Worm (Caenorhabditis elegans) whole organism, late embryonic: ENCODE results near the gene fbxb-18.

Source experiments
- C08G9.2 ChIP-seq: sonication (generic microtip); optimal IDR thresholded peaks from 2 replicates; lab custom pipeline; 2016; ENCODE audit warnings: mild to moderate bottlenecking, missing genetic modification characterization, moderate library complexity, missing compliant biosample characterization
- C38D4.7 ChIP-seq: fragments of 200-800 bp; sonication (Bioruptor generic); optimal IDR thresholded peaks from 2 replicates; lab custom pipeline; 2018; ENCODE audit warnings: mild to moderate bottlenecking, missing genetic modification characterization, moderate library complexity, missing compliant biosample characterization
- F13H6.1 ChIP-seq: sonication (generic microtip); optimal IDR thresholded peaks from 2 replicates; lab custom pipeline; 2016; ENCODE audit warnings: missing genetic modification characterization, missing compliant biosample characterization
- K02D7.2 ChIP-seq: sonication (generic microtip); optimal IDR thresholded peaks from 2 replicates; lab custom pipeline; 2017; ENCODE audit warnings: mild to moderate bottlenecking, missing genetic modification characterization, missing compliant biosample characterization
- K09A11.1 ChIP-seq: sonication (generic microtip); optimal IDR thresholded peaks from 2 replicates; lab custom pipeline; 2017; ENCODE audit warnings: antibody characterized with exemption, mild to moderate bottlenecking, missing genetic modification characterization, missing compliant biosample characterization; ENCODE audit not compliant: insufficient read depth
- ceh-14 ChIP-seq: sonication (generic microtip); optimal IDR thresholded peaks from 2 replicates; lab custom pipeline; 2016; ENCODE audit warnings: missing genotype, missing genetic modification characterization, missing compliant biosample characterization
- ceh-18 ChIP-seq: sonication (generic microtip); optimal IDR thresholded peaks from 2 replicates; lab custom pipeline; 2016; ENCODE audit warnings: missing genetic modification characterization, missing compliant biosample characterization
- ceh-2 ChIP-seq: sonication (generic microtip); optimal IDR thresholded peaks from 2 replicates; lab custom pipeline; 2016; ENCODE audit warnings: missing genotype, missing genetic modification characterization, missing compliant biosample characterization
- ceh-24 ChIP-seq: sonication (generic microtip); optimal IDR thresholded peaks from 2 replicates; lab custom pipeline; 2016; ENCODE audit warnings: mild to moderate bottlenecking, missing genetic modification characterization, missing compliant biosample characterization
- ceh-30 ChIP-seq: fragments of 150-350 bp; optimal IDR thresholded peaks from 2 replicates; lab custom pipeline; 2014; ENCODE audit warnings: missing biosample characterization, missing genetic modification characterization
- ceh-48 ChIP-seq: sonication (generic microtip); optimal IDR thresholded peaks from 2 replicates; lab custom pipeline; 2016; ENCODE audit warnings: missing genetic modification characterization, inconsistent platforms, missing compliant biosample characterization
- ceh-6 ChIP-seq: fragments of 200-800 bp; sonication (Bioruptor generic); optimal IDR thresholded peaks from 2 replicates; lab custom pipeline; 2018; ENCODE audit warnings: mild to moderate bottlenecking, missing genetic modification characterization, missing compliant biosample characterization
- ceh-9 ChIP-seq: sonication (generic microtip); optimal IDR thresholded peaks from 2 replicates; lab custom pipeline; 2016; ENCODE audit warnings: mild to moderate bottlenecking, missing genetic modification characterization, inconsistent platforms, missing compliant biosample characterization
- che-1 ChIP-seq: sonication (generic microtip); optimal IDR thresholded peaks from 2 replicates; lab custom pipeline; 2016; ENCODE audit warnings: mild to moderate bottlenecking, missing genetic modification characterization, missing compliant biosample characterization
- dmd-4 ChIP-seq: sonication (generic microtip); optimal IDR thresholded peaks from 2 replicates; lab custom pipeline; 2016; ENCODE audit warnings: borderline replicate concordance, missing genetic modification characterization, missing compliant biosample characterization
- elt-2 ChIP-seq: sonication (generic microtip); optimal IDR thresholded peaks from 2 replicates; lab custom pipeline; 2016; ENCODE audit warnings: missing genetic modification reagents, missing genetic modification characterization, missing compliant biosample characterization
- elt-4 ChIP-seq: sonication (generic microtip); optimal IDR thresholded peaks from 2 replicates; lab custom pipeline; 2016; ENCODE audit warnings: missing genetic modification characterization, missing compliant biosample characterization
- fax-1 ChIP-seq: sonication (generic microtip); optimal IDR thresholded peaks from 2 replicates; lab custom pipeline; 2016; ENCODE audit warnings: missing genotype, missing genetic modification characterization, missing compliant biosample characterization
- madf-2 ChIP-seq: sonication (generic microtip); optimal IDR thresholded peaks from 2 replicates; lab custom pipeline; 2017; ENCODE audit warnings: missing genetic modification characterization, missing compliant biosample characterization
- nfya-1 ChIP-seq: sonication (generic microtip); optimal IDR thresholded peaks from 2 replicates; lab custom pipeline; 2017; ENCODE audit warnings: missing genetic modification characterization, mild to moderate bottlenecking, missing compliant biosample characterization, antibody characterized with exemption, moderate library complexity
- npax-4 ChIP-seq: sonication (generic microtip); optimal IDR thresholded peaks from 2 replicates; lab custom pipeline; 2016; ENCODE audit warnings: missing genetic modification characterization, missing compliant biosample characterization
- odd-2 ChIP-seq: sonication (generic microtip); optimal IDR thresholded peaks from 2 replicates; lab custom pipeline; 2017; ENCODE audit warnings: antibody characterized with exemption, mild to moderate bottlenecking, missing genetic modification characterization, missing compliant biosample characterization
- pag-3 ChIP-seq: sonication (generic microtip); optimal IDR thresholded peaks from 2 replicates; lab custom pipeline; 2016; ENCODE audit warnings: missing compliant biosample characterization, missing genetic modification characterization, borderline replicate concordance
- pat-9 ChIP-seq: fragments of 200-800 bp; sonication (Bioruptor generic); optimal IDR thresholded peaks from 2 replicates; lab custom pipeline; 2018; ENCODE audit warnings: mild to moderate bottlenecking, missing genetic modification characterization, moderate library complexity, missing compliant biosample characterization
- pax-1 ChIP-seq: fragments of 150-350 bp; optimal IDR thresholded peaks from 2 replicates; lab custom pipeline; 2014; ENCODE audit warnings: missing biosample characterization, missing genetic modification characterization
- pha-2 ChIP-seq: sonication (generic microtip); optimal IDR thresholded peaks from 2 replicates; lab custom pipeline; 2017; ENCODE audit warnings: mild to moderate bottlenecking, missing genetic modification characterization, missing compliant biosample characterization
- pqm-1 ChIP-seq: sonication (generic microtip); optimal IDR thresholded peaks from 2 replicates; lab custom pipeline; 2016; ENCODE audit warnings: missing genetic modification characterization, missing compliant biosample characterization
- sdc-2 ChIP-seq: sonication (generic microtip); optimal IDR thresholded peaks from 2 replicates; lab custom pipeline; 2016; ENCODE audit warnings: missing genotype, missing genetic modification characterization, missing compliant biosample characterization
- sox-2 ChIP-seq: fragments of 200-800 bp; sonication (Bioruptor generic); IDR thresholded peaks from 2 replicates; pipeline ENCODE4 v1.3.6; 2022; ENCODE audit warnings: missing genetic modification reagents, missing genetic modification characterization, missing compliant biosample characterization
- syd-9 ChIP-seq: sonication (generic microtip); optimal IDR thresholded peaks from 2 replicates; lab custom pipeline; 2016; ENCODE audit warnings: mild to moderate bottlenecking, missing genetic modification characterization, moderate library complexity, missing compliant biosample characterization
- tbx-2 ChIP-seq: sonication (generic microtip); optimal IDR thresholded peaks from 2 replicates; lab custom pipeline; 2016; ENCODE audit warnings: missing genetic modification characterization, missing compliant biosample characterization
- tbx-7 ChIP-seq: sonication (generic microtip); optimal IDR thresholded peaks from 2 replicates; lab custom pipeline; 2016; ENCODE audit warnings: missing genotype, missing genetic modification characterization, missing compliant biosample characterization
- ttx-3 ChIP-seq: sonication (generic microtip); optimal IDR thresholded peaks from 2 replicates; lab custom pipeline; 2016; ENCODE audit warnings: missing genetic modification reagents, missing genetic modification characterization, missing compliant biosample characterization
- unc-55 ChIP-seq: sonication (generic microtip); optimal IDR thresholded peaks from 2 replicates; lab custom pipeline; 2017; ENCODE audit warnings: missing biosample characterization, missing genetic modification reagents, missing genetic modification characterization
- ztf-16 ChIP-seq: sonication (generic microtip); optimal IDR thresholded peaks from 2 replicates; lab custom pipeline; 2017; ENCODE audit warnings: missing genetic modification characterization, missing compliant biosample characterization

Gene fbxb-18

ce11 chrII:1650502-1650901 is 38.2 kb downstream of the fbxb-18 start, which contains the start of gene fbxb-20 (continued):
- TF ChIP-seq syd-9 (tag; lab: Kevin White, UChicago) (no peak), sdc-2 (no peak)
- TF ChIP-seq, all 69 proteins: peak for 0

ce11 chrII:1648768-1649167 is 39.9 kb downstream of the fbxb-18 start, which contains the start of gene fbxb-21:
Gene fbxb-21, minus strand, starts transcription at chrII:1648868.
- TF ChIP-seq ceh-24: no peak
- no peak for TF ChIP-seq pqm-1
- no peak for TF ChIP-seq madf-2 (tag; lab: Kevin White, UChicago)
- TF ChIP-seq tbx-7 (tag; lab: Kevin White, UChicago): no peak
- no peak for TF ChIP-seq C08G9.2 (tag; lab: Kevin White, UChicago)
- no peak for TF ChIP-seq ceh-6 (GFP tag; lab: Kevin White, UChicago)
- TF ChIP-seq ztf-16: no peak
- TF ChIP-seq dmd-4 (tag; lab: Kevin White, UChicago): no peak
- TF ChIP-seq fax-1: no peak
- TF ChIP-seq elt-2 (tag; lab: Kevin White, UChicago): no peak
- TF ChIP-seq ceh-14 (tag; lab: Kevin White, UChicago): no peak
- no peak for TF ChIP-seq ceh-48
- TF ChIP-seq ttx-3 (tag; lab: Kevin White, UChicago): no peak
- TF ChIP-seq odd-2 (tag; lab: Kevin White, UChicago): no peak
- no peak for TF ChIP-seq pha-2 (tag; lab: Kevin White, UChicago)
- no peak for TF ChIP-seq ceh-30 (tag; lab: Kevin White, UChicago)
- TF ChIP-seq che-1 (tag; lab: Kevin White, UChicago): no peak
- no peak for TF ChIP-seq pax-1 (tag; lab: Kevin White, UChicago)
- no peak for TF ChIP-seq sox-2
- TF ChIP-seq, all 69 proteins: peak for 0

- no peak for TF ChIP-seq K02D7.2
- no peak for TF ChIP-seq F13H6.1 (tag; lab: Kevin White, UChicago)
- no peak for TF ChIP-seq pha-2 (tag; lab: Kevin White, UChicago)
- no peak for TF ChIP-seq C38D4.7 (GFP tag; lab: Kevin White, UChicago)
- TF ChIP-seq ceh-30 (tag; lab: Kevin White, UChicago): no peak
- no peak for TF ChIP-seq elt-4 (tag; lab: Kevin White, UChicago)
- no peak for TF ChIP-seq dmd-4 (tag; lab: Kevin White, UChicago)
- TF ChIP-seq pat-9 (tag; lab: Kevin White, UChicago): no peak
- no peak for TF ChIP-seq ceh-6 (GFP tag; lab: Kevin White, UChicago)
- TF ChIP-seq unc-55 (GFP tag; lab: Kevin White, UChicago): no peak
- no peak for TF ChIP-seq tbx-2
- no peak for TF ChIP-seq sox-2
- TF ChIP-seq tbx-7 (tag; lab: Kevin White, UChicago): no peak
- no peak for TF ChIP-seq ceh-9 (tag; lab: Kevin White, UChicago)
- TF ChIP-seq pag-3 (tag; lab: Kevin White, UChicago): no peak
- no peak for TF ChIP-seq npax-4
- TF ChIP-seq ceh-14 (tag; lab: Kevin White, UChicago): no peak
- TF ChIP-seq ceh-18 (tag; lab: Kevin White, UChicago): no peak
- TF ChIP-seq K09A11.1 (tag; lab: Kevin White, UChicago): no peak
- TF ChIP-seq fax-1: no peak
Measured at ce11 chrII:1646199-1646598, 42.5 kb downstream of the fbxb-18 start, which contains the start of gene ZC204.17. Gene ZC204.17, minus strand, starts transcription at chrII:1646299.

- TF ChIP-seq nfya-1 (tag; lab: Kevin White, UChicago): no peak
- TF ChIP-seq ceh-2 (tag; lab: Kevin White, UChicago): no peak
Measured at ce11 chrII:1644777-1645348, 43.9 kb downstream of the fbxb-18 start, which contains the start of gene ZC204.6. Gene ZC204.6, minus strand, starts transcription at chrII:1644827.
